Worm (Caenorhabditis elegans): Measurements from ENCODE around the gene F18A11.5.

DNA sequence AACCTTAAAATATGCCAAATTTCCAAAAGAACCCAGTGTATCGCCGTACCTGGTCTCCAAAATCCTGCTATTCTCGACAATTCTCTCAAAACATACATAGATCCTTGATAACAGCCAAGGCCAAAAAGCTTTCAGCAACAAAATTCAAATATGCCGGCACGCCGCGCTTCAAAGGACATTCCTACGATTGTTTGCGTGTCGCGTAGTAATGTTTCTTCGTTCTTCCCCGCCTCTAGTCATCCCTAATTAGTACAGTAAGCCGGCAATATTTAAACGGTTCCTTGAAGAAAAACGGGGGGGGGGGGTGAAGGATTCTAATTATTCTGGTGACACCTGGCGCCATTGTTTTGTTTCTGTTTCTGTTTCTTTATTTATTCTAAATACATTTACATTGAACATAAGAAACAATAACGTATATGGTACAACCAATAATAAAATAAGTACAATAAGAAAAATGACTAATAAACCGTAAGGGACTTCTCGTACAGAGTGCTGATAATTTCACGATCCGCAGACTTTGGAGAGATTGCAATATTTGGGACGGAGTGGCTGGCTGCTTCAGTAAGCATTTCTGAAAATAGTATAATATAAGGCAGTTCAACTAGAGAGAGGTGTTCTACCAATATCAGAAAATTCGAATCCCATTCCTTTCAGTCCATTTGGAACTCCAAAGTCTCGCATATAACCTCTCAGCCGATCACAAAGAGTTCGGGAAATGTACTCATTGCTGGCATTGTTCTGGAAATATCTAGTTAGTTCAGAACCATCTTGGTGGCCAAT, 19.9 kb downstream of the F18A11.5 start:
- TF ChIP-seq lin-15B (tag; optimal IDR thresholded peaks at IDR 0.05) (no peak), sox-4 (tag; optimal IDR thresholded peaks at IDR 0.05) (no peak), nhr-11 (tag; optimal IDR thresholded peaks at IDR 0.05) (no peak), pag-3 (tag; optimal IDR thresholded peaks at IDR 0.05; ENCODE audit: borderline replicate concordance, insufficient read depth) (no peak), snpc-4 (tag; optimal IDR thresholded peaks at IDR 0.05) (no peak), ama-1 (optimal IDR thresholded peaks at IDR 0.05) (peak; percentile 64), xbp-1 (tag; optimal IDR thresholded peaks at IDR 0.05) (no peak), nhr-12 (tag; optimal IDR thresholded peaks at IDR 0.05) (no peak), zip-4 (GFP tag; optimal IDR thresholded peaks at IDR 0.05) (no peak), nhr-28 (tag; optimal IDR thresholded peaks at IDR 0.05) (no peak), egl-13 (tag; optimal IDR thresholded peaks at IDR 0.05) (no peak), skn-1 (tag; optimal IDR thresholded peaks at IDR 0.05) (no peak), lin-39 (tag; optimal IDR thresholded peaks at IDR 0.05) (no peak)

All from whole organism, L1 larva.